Fruit fly (Drosophila melanogaster) whole organism, prepupa: ENCODE data around the gene CG14957.

Source experiments
- CG10631 ChIP-seq: fragments of 200-800 bp; sonication (Bioruptor generic); optimal IDR thresholded peaks from 2 replicates; lab custom pipeline; 2016; ENCODE audit warnings: missing biosample characterization, missing genetic modification characterization
- CG10669 ChIP-seq: fragments of 200-800 bp; sonication (Bioruptor generic); optimal IDR thresholded peaks from 3 replicates; lab custom pipeline; 2018; ENCODE audit warnings: missing biosample characterization, mild to moderate bottlenecking, missing genetic modification characterization, moderate library complexity
- CG11294 ChIP-seq: fragments of 200-800 bp; sonication (Bioruptor generic); IDR thresholded peaks from 2 replicates; pipeline ENCODE4 v1.3.6; 2022; ENCODE audit warnings: missing biosample characterization, missing genetic modification characterization
- CG11762 ChIP-seq: fragments of 200-800 bp; sonication (Bioruptor generic); optimal IDR thresholded peaks from 3 replicates; lab custom pipeline; 2016; ENCODE audit warnings: missing biosample characterization, missing genetic modification characterization; ENCODE audit not compliant: insufficient read depth
- CG11902 ChIP-seq: fragments of 200-800 bp; sonication (Bioruptor generic); optimal IDR thresholded peaks from 3 replicates; lab custom pipeline; 2016; ENCODE audit warnings: missing biosample characterization, missing genetic modification characterization
- CG15336 ChIP-seq: fragments of 200-800 bp; sonication (Bioruptor generic); IDR thresholded peaks from 2 replicates; pipeline ENCODE4 v1.3.6; 2022; ENCODE audit warnings: missing biosample characterization, missing genetic modification characterization
- CG1621 ChIP-seq: fragments of 200-800 bp; sonication (Bioruptor generic); optimal IDR thresholded peaks from 3 replicates; lab custom pipeline; 2018; ENCODE audit warnings: missing biosample characterization, mild to moderate bottlenecking, missing genetic modification characterization
- CG16779 ChIP-seq: fragments of 200-800 bp; sonication (Bioruptor generic); optimal IDR thresholded peaks from 3 replicates; lab custom pipeline; 2017; ENCODE audit warnings: missing biosample characterization, mild to moderate bottlenecking, missing genetic modification characterization
- CG31627 ChIP-seq: fragments of 200-800 bp; sonication (Bioruptor generic); optimal IDR thresholded peaks from 3 replicates; lab custom pipeline; 2016; ENCODE audit warnings: missing biosample characterization, missing genetic modification characterization
- CG3919 ChIP-seq: fragments of 200-800 bp; sonication (Bioruptor generic); optimal IDR thresholded peaks from 3 replicates; lab custom pipeline; 2016; ENCODE audit warnings: missing biosample characterization, missing genetic modification characterization
- CG4318 ChIP-seq: fragments of 200-800 bp; sonication (Bioruptor generic); optimal IDR thresholded peaks from 3 replicates; lab custom pipeline; 2017; ENCODE audit warnings: missing biosample characterization, mild to moderate bottlenecking, missing genetic modification characterization
- CG6163 ChIP-seq: fragments of 200-800 bp; sonication (Bioruptor generic); IDR thresholded peaks from 3 replicates; pipeline ENCODE4 v1.3.6; 2022; ENCODE audit warnings: missing biosample characterization, missing genetic modification characterization
- CG6276 ChIP-seq: fragments of 200-800 bp; sonication (Bioruptor generic); optimal IDR thresholded peaks from 2 replicates; lab custom pipeline; 2017; ENCODE audit warnings: missing biosample characterization, mild to moderate bottlenecking, missing genetic modification characterization
- CG6792 ChIP-seq: fragments of 200-800 bp; sonication (Bioruptor generic); optimal IDR thresholded peaks from 3 replicates; lab custom pipeline; 2016; ENCODE audit warnings: missing biosample characterization, missing genetic modification characterization
- CG6808 ChIP-seq: fragments of 200-800 bp; sonication (Bioruptor generic); optimal IDR thresholded peaks from 3 replicates; lab custom pipeline; 2017; ENCODE audit warnings: missing biosample characterization, missing genetic modification characterization, mild to moderate bottlenecking, moderate library complexity, missing genetic modification reagents
- CG6854 ChIP-seq: fragments of 200-800 bp; sonication (Bioruptor generic); optimal IDR thresholded peaks from 2 replicates; lab custom pipeline; 2017; ENCODE audit warnings: missing biosample characterization, mild to moderate bottlenecking, missing genetic modification characterization
- CG7368 ChIP-seq: fragments of 200-800 bp; sonication (Bioruptor generic); optimal IDR thresholded peaks from 3 replicates; lab custom pipeline; 2016; ENCODE audit warnings: missing biosample characterization, missing genetic modification characterization
- CG9139 ChIP-seq: fragments of 200-800 bp; sonication (Bioruptor generic); optimal IDR thresholded peaks from 3 replicates; lab custom pipeline; 2017; ENCODE audit warnings: missing biosample characterization, mild to moderate bottlenecking, missing genetic modification characterization
- Eip75B ChIP-seq: fragments of 200-800 bp; sonication (Bioruptor generic); optimal IDR thresholded peaks from 3 replicates; lab custom pipeline; 2016; ENCODE audit warnings: missing biosample characterization, missing genetic modification characterization
- Eip78C ChIP-seq: fragments of 200-800 bp; sonication (Bioruptor generic); peaks from one replicate; lab custom pipeline; 2016; ENCODE audit warnings: missing biosample characterization, missing genetic modification characterization
- Eip93F ChIP-seq: fragments of 200-800 bp; sonication (Bioruptor generic); optimal IDR thresholded peaks from 2 replicates; lab custom pipeline; 2016; ENCODE audit warnings: missing biosample characterization, mild to moderate bottlenecking, missing genetic modification characterization
- Ets96B ChIP-seq: fragments of 200-800 bp; optimal IDR thresholded peaks from 2 replicates; lab custom pipeline; 2019; ENCODE audit warnings: missing biosample characterization, mild to moderate bottlenecking, missing genetic modification characterization, moderate library complexity
- Gug ChIP-seq: fragments of 200-800 bp; sonication (Bioruptor generic); IDR thresholded peaks from 2 replicates; pipeline ENCODE4 v1.3.6; 2022; ENCODE audit warnings: missing biosample characterization, missing genetic modification characterization
- Hr38 ChIP-seq: sonication (Bioruptor generic); optimal IDR thresholded peaks from 2 replicates; lab custom pipeline; 2016; ENCODE audit warnings: missing biosample characterization, missing genetic modification characterization
- Hr39 ChIP-seq: fragments of 200-800 bp; sonication (Bioruptor generic); optimal IDR thresholded peaks from 2 replicates; lab custom pipeline; 2016; ENCODE audit warnings: missing biosample characterization, missing genetic modification characterization
- Hr4 ChIP-seq: fragments of 200-800 bp; sonication (Bioruptor generic); optimal IDR thresholded peaks from 3 replicates; lab custom pipeline; 2016; ENCODE audit warnings: missing biosample characterization, missing genetic modification characterization
- Lpt ChIP-seq: fragments of 200-800 bp; sonication (Bioruptor generic); optimal IDR thresholded peaks from 3 replicates; lab custom pipeline; 2016; ENCODE audit warnings: missing biosample characterization, missing genetic modification characterization
- Met ChIP-seq: fragments of 200-800 bp; sonication (Bioruptor generic); optimal IDR thresholded peaks from 3 replicates; lab custom pipeline; 2016; ENCODE audit warnings: missing biosample characterization, missing genetic modification characterization
- OdsH ChIP-seq: fragments of 200-800 bp; sonication (Bioruptor generic); optimal IDR thresholded peaks from 3 replicates; lab custom pipeline; 2016; ENCODE audit warnings: missing biosample characterization, missing genetic modification characterization
- Sox14 ChIP-seq: fragments of 200-800 bp; sonication (Bioruptor generic); optimal IDR thresholded peaks from 3 replicates; lab custom pipeline; 2016; ENCODE audit warnings: missing biosample characterization, missing genetic modification characterization
- Sox15 ChIP-seq: fragments of 200-800 bp; sonication (Bioruptor generic); optimal IDR thresholded peaks from 3 replicates; lab custom pipeline; 2016; ENCODE audit warnings: missing biosample characterization, missing genetic modification characterization
- achi ChIP-seq: fragments of 200-800 bp; sonication (Bioruptor generic); optimal IDR thresholded peaks from 3 replicates; lab custom pipeline; 2016; ENCODE audit warnings: missing biosample characterization, missing genetic modification characterization
- cyc ChIP-seq: fragments of 200-800 bp; sonication (Bioruptor generic); optimal IDR thresholded peaks from 3 replicates; lab custom pipeline; 2016; ENCODE audit warnings: missing biosample characterization, missing genetic modification characterization
- dac ChIP-seq: fragments of 200-800 bp; sonication (Bioruptor generic); optimal IDR thresholded peaks from 2 replicates; lab custom pipeline; 2017; ENCODE audit warnings: missing biosample characterization, mild to moderate bottlenecking, missing genetic modification characterization
- dsx ChIP-seq: fragments of 200-800 bp; optimal IDR thresholded peaks from 3 replicates; lab custom pipeline; 2019; ENCODE audit warnings: missing biosample characterization, mild to moderate bottlenecking, missing genetic modification characterization, moderate library complexity; ENCODE audit not compliant: poor library complexity, severe bottlenecking
- eg ChIP-seq: fragments of 200-800 bp; sonication (Bioruptor generic); IDR thresholded peaks from 3 replicates; pipeline ENCODE4 v1.3.6; 2022; ENCODE audit warnings: missing biosample characterization, missing genetic modification characterization
- esn ChIP-seq: fragments of 200-800 bp; sonication (Bioruptor generic); optimal IDR thresholded peaks from 2 replicates; lab custom pipeline; 2016; ENCODE audit warnings: missing biosample characterization, mild to moderate bottlenecking, missing genetic modification characterization, moderate library complexity
- fd85E ChIP-seq: fragments of 200-800 bp; sonication (Bioruptor generic); optimal IDR thresholded peaks from 3 replicates; lab custom pipeline; 2016; ENCODE audit warnings: missing biosample characterization, missing genetic modification characterization
- lz ChIP-seq: fragments of 200-800 bp; sonication (Bioruptor generic); optimal IDR thresholded peaks from 3 replicates; lab custom pipeline; 2016; ENCODE audit warnings: missing biosample characterization, missing genetic modification characterization
- net ChIP-seq: fragments of 200-800 bp; sonication (Bioruptor generic); optimal IDR thresholded peaks from 3 replicates; lab custom pipeline; 2016; ENCODE audit warnings: missing biosample characterization, missing genetic modification characterization
- salr ChIP-seq, 2 experiments: fragments of 200-800 bp; sonication (Bioruptor generic); optimal IDR thresholded peaks; 3 replicates each; lab custom pipeline; 2016 to 2018; ENCODE audit warnings: missing biosample characterization in 2 of 2, missing genetic modification characterization in 2 of 2, mild to moderate bottlenecking in 1 of 2
- spab ChIP-seq: fragments of 200-800 bp; sonication (Bioruptor generic); optimal IDR thresholded peaks from 2 replicates; lab custom pipeline; 2017; ENCODE audit warnings: missing biosample characterization, mild to moderate bottlenecking, missing genetic modification characterization, missing genetic modification reagents
- ss ChIP-seq, 2 experiments: fragments of 200-800 bp; sonication (Bioruptor generic); optimal IDR thresholded peaks; 2 replicates in 1 of 2; 3 replicates in 1 of 2; lab custom pipeline; 2017 to 2018; ENCODE audit warnings: mild to moderate bottlenecking in 2 of 2, missing biosample characterization in 2 of 2, missing genetic modification characterization in 2 of 2, moderate library complexity in 1 of 2
- svp ChIP-seq: fragments of 200-800 bp; sonication (Bioruptor generic); peaks from one replicate; lab custom pipeline; 2016; ENCODE audit warnings: missing biosample characterization, missing genetic modification characterization
- topi ChIP-seq: fragments of 200-800 bp; sonication (Bioruptor generic); optimal IDR thresholded peaks from 3 replicates; lab custom pipeline; 2016; ENCODE audit warnings: missing biosample characterization, missing genetic modification characterization
- vri ChIP-seq: fragments of 200-800 bp; sonication (Bioruptor generic); optimal IDR thresholded peaks from 3 replicates; lab custom pipeline; 2016; ENCODE audit warnings: missing biosample characterization, mild to moderate bottlenecking, missing genetic modification characterization

Gene CG14957

DNA sequence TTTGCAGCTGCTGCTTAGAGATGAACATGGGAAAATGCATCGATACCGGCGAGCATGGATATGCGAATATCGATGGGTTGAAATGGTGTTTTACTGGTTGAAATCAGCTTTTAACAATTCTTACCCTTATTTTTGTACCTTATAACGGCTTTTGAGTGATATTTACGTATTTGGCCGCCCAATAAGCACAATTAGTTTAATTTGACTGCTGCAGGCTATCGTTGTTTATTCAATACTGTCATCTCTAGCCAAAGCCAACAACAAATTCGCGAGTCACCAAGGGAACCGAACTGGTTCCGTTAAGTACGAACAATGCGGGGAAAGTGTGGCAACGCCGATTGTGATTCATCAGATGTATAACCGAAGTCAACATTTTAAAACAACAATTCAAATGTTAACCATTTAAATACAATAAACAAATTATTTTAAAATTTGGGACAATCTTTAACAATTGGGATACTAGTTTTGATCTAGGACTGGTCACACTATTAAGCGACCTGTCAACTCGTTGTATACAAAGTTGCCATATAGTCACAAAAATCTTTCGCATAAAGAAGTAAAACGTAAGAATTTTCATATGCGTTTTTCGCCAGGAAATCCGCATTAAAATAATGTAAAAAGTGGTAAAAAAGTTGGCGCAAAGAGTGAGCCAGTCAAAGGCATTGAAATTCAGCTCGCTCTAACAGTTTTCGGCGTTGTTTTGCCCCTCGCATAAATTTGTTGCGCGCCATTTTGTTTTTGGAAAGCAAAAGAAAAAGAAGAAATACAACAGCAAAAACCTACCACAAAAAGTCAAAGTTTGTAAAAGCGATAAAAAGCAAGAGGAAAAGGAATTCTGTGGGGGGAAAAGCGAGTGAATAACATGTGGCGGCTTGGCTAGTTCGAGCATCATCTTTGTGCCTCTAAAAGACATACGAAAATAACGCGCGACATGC, 39.0 kb upstream of the CG14957 start, which contains the start of the genes Usp5 and BtbVII (continued):
- peak in 1 of 2 experiments; percentile 12 for TF ChIP-seq salr (GFP tag; optimal IDR thresholded peaks at IDR 0.05; lab: Kevin White, UChicago)
- no peak; the same call in 1 of the 2 replicates for TF ChIP-seq CG11294 (GFP tag; lab: Robert Waterston, UW)
- peak; percentile 17 for TF ChIP-seq dsx (GFP tag; lab: Kevin White, UChicago)

DNA sequence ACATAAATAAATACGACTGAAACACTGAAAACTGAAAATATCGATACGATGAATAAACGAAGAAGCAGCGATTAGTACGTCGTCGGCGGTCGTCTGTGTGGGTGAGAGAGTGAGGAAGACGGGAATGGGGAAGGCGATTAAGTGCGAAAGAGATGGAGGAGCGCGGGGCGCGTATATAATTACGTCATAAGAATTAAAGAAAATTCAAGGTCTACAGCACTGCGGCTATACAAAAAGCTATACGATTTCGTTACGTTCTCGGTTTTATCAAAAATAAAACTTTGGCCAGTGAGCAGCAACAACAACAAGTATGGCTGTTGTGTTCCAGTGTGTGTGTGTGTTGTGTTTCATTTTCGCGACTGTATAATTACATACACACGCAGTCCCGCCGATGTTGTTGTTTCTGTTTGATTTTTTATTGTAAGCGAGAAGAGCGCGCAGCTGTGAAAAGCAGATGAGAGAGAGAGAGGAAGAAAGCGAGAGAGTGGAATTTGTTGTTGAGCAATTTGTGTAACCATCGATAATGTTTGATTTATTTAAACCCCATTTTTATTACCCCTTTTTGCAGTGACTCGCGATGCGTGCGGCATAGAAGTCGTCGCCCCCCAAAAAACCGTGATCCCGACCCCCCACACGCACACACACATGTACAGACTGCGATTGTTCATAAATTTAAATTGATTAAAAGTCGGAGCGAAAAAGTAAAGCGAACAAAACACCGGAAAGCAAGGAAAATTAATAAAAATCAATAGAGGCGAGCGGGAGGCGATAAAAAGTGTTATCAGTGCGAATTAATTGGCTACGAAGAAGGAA, 38.1 kb upstream of the CG14957 start:
- peak; percentile 19 for TF ChIP-seq CG16779 (tag; lab: Kevin White, UChicago)
- TF ChIP-seq Hr38 (GFP tag; lab: Kevin White, UChicago) = no peak
- peak; percentile 50 for TF ChIP-seq CG15336 (GFP tag; lab: Robert Waterston, UW)
- TF ChIP-seq net (GFP tag; lab: Kevin White, UChicago) = no peak
- no peak for TF ChIP-seq Lpt (GFP tag; lab: Kevin White, UChicago)
- no peak for TF ChIP-seq cyc (GFP tag; lab: Kevin White, UChicago)
- TF ChIP-seq dac (GFP tag; lab: Kevin White, UChicago) = no peak
- TF ChIP-seq ss (GFP tag; optimal IDR thresholded peaks at IDR 0.05; lab: Kevin White, UChicago) = peak in 1 of 2 experiments; percentile 27
- no peak; the same call in 2 of the 3 replicates for TF ChIP-seq eg (GFP tag; lab: Robert Waterston, UW)
- TF ChIP-seq CG6808 (GFP tag; lab: Kevin White, UChicago) = no peak
- no peak for TF ChIP-seq Eip78C (GFP tag; lab: Kevin White, UChicago)
- no peak for TF ChIP-seq esn
- TF ChIP-seq Ets96B = no peak
- no peak for TF ChIP-seq OdsH
- TF ChIP-seq topi (GFP tag; lab: Kevin White, UChicago) = no peak
- no peak for TF ChIP-seq CG10631 (GFP tag; lab: Kevin White, UChicago)
- TF ChIP-seq Sox15 (GFP tag; lab: Kevin White, UChicago) = no peak
- no peak for TF ChIP-seq spab (GFP tag; lab: Kevin White, UChicago)
- TF ChIP-seq Sox14 = no peak
- no peak for TF ChIP-seq CG11294 (GFP tag; lab: Robert Waterston, UW)
- peak; percentile 88 for TF ChIP-seq svp
- TF ChIP-seq achi (GFP tag; lab: Kevin White, UChicago) = no peak
- no peak for TF ChIP-seq Eip93F
- peak; percentile 10; the same call in 1 of the 3 replicates for TF ChIP-seq CG6163 (GFP tag; lab: Robert Waterston, UW)
- TF ChIP-seq CG3919 (GFP tag; lab: Kevin White, UChicago) = no peak
- no peak for TF ChIP-seq Met (GFP tag; lab: Kevin White, UChicago)
- peak; percentile 99 for TF ChIP-seq vri (GFP tag; lab: Kevin White, UChicago)
- TF ChIP-seq lz (GFP tag; lab: Kevin White, UChicago) = no peak
- no peak for TF ChIP-seq CG10669 (GFP tag; lab: Kevin White, UChicago)
- no peak for TF ChIP-seq CG6792 (GFP tag; lab: Kevin White, UChicago)
- TF ChIP-seq CG6854 (GFP tag; lab: Kevin White, UChicago) = no peak
- no peak for TF ChIP-seq CG6276 (GFP tag; lab: Kevin White, UChicago)
- no peak for TF ChIP-seq CG11902 (GFP tag; lab: Kevin White, UChicago)
- no peak for TF ChIP-seq Hr39 (GFP tag; lab: Kevin White, UChicago)
- TF ChIP-seq dsx (GFP tag; lab: Kevin White, UChicago) = no peak
- no peak for TF ChIP-seq CG31627 (GFP tag; lab: Kevin White, UChicago)
- TF ChIP-seq CG9139 = no peak
- no peak for TF ChIP-seq Gug
- TF ChIP-seq CG1621 (tag; lab: Kevin White, UChicago) = no peak
- TF ChIP-seq fd85E (GFP tag; lab: Kevin White, UChicago) = no peak
- no peak for TF ChIP-seq salr (GFP tag; optimal IDR thresholded peaks at IDR 0.05; lab: Kevin White, UChicago)
- no peak for TF ChIP-seq CG7368 (GFP tag; lab: Kevin White, UChicago)
- TF ChIP-seq Eip75B = no peak
- no peak for TF ChIP-seq CG11762 (GFP tag; lab: Kevin White, UChicago)
- no peak for TF ChIP-seq CG4318 (GFP tag; lab: Kevin White, UChicago)
- TF ChIP-seq Hr4 (GFP tag; lab: Kevin White, UChicago) = no peak
